Worm (Caenorhabditis elegans): ENCODE results near the gene slc-36.5.

DNA sequence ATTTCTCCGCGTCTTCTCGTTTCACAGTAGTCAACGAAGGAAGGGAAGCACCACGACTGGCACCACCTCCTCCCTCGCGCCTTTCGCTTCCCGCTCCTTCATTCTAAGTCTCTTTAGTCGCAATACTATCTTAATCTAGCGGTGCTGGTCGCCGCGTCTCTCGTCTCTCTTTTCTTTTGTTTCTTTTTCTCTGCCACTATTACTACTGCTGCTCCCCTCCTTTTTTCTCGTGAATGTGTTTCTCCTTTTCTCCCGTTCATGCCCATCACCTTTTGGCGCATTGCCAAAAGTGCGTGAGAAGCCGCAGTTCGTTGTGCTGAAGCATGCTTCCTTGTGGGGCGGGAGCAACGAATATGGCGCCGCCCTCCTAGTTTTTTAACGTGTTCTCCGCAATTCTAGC, 49.6 kb upstream of the slc-36.5 start:
- TF ChIP-seq W03F9.2 (tag; optimal IDR thresholded peaks at IDR 0.05), result peak; percentile 51
- TF ChIP-seq him-1 (tag; optimal IDR thresholded peaks at IDR 0.05), result peak; percentile 66

Measured in whole organism, L4/young adult.